Fruit fly (Drosophila melanogaster) S2 (cell line): ENCODE data around the gene dmrt11E.

ENCODE experiments used
- CG8478 ChIP-seq: fragments of >200 bp; optimal IDR thresholded peaks from 2 replicates; lab custom pipeline; 2018
- CTCF ChIP-seq, 2 experiments: fragments of >200 bp; optimal IDR thresholded peaks; 2 replicates each; lab custom pipeline; 2018

DNA sequence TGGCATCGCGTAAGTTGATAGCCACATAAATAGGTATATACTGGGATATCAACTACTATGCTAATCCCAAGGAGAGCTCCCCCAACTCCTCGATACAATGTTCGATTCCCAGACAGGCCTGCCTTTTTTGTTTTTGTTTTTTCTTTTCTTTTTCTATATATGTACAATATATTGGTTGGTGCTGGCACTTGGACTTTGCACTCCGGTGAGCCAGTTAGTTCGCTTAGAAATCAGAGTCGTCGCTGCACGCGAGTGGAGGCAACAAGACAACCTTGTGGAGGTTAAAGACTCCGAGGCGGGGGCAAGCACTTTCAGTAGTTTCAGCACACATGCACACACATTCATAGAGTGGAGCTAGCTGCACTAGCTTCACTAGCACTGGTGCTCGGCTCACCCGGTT is 38.3 kb downstream of the dmrt11E start:
- TF ChIP-seq CTCF (optimal IDR thresholded peaks at IDR 0.05; lab: Kevin White, UChicago) (no peak), CG8478 (no peak)
